Fruit fly (Drosophila melanogaster) whole organism, embryonic: ENCODE results near the gene wuho.
A peak's percentile ranks its signal among the peaks of the same experiment; 100 is the strongest.

Experiments
- Aef1 ChIP-seq: fragments of 200-800 bp; sonication (Bioruptor generic); IDR thresholded peaks from 3 replicates; pipeline ENCODE4 v1.3.6; 2022; ENCODE audit warnings: missing biosample characterization, missing genetic modification characterization
- BEAF-32 ChIP-seq: fragments of 200-800 bp; sonication (Bioruptor generic); optimal IDR thresholded peaks from 3 replicates; lab custom pipeline; 2017; ENCODE audit warnings: missing biosample characterization, missing genetic modification characterization, mild to moderate bottlenecking, moderate library complexity, missing genetic modification reagents
- BtbVII ChIP-seq: fragments of 200-800 bp; sonication (Bioruptor generic); optimal IDR thresholded peaks from 3 replicates; lab custom pipeline; 2017; ENCODE audit warnings: missing biosample characterization, mild to moderate bottlenecking, missing genetic modification characterization
- CG10147 ChIP-seq: fragments of 200-800 bp; sonication (Bioruptor generic); optimal IDR thresholded peaks from 2 replicates; lab custom pipeline; 2019; ENCODE audit warnings: missing biosample characterization, mild to moderate bottlenecking, missing genetic modification characterization, moderate library complexity
- CG10274 ChIP-seq: fragments of 200-800 bp; sonication (Bioruptor generic); optimal IDR thresholded peaks from 3 replicates; lab custom pipeline; 2017; ENCODE audit warnings: missing biosample characterization, mild to moderate bottlenecking, missing genetic modification characterization
- CG10366 ChIP-seq: fragments of 200-800 bp; sonication (Bioruptor generic); IDR thresholded peaks from 2 replicates; pipeline ENCODE4 v1.3.6; 2022; ENCODE audit warnings: missing biosample characterization, missing genetic modification characterization
- CG10979 ChIP-seq: fragments of 200-800 bp; sonication (Bioruptor generic); optimal IDR thresholded peaks from 2 replicates; lab custom pipeline; 2018; ENCODE audit warnings: missing biosample characterization, mild to moderate bottlenecking, missing genetic modification characterization, moderate library complexity
- CG12236 ChIP-seq: fragments of 200-800 bp; sonication (Bioruptor generic); optimal IDR thresholded peaks from 2 replicates; lab custom pipeline; 2016; ENCODE audit warnings: missing biosample characterization, missing genetic modification characterization
- CG12391 ChIP-seq: fragments of 200-800 bp; sonication (Bioruptor generic); optimal IDR thresholded peaks from 3 replicates; lab custom pipeline; 2018; ENCODE audit warnings: missing biosample characterization, mild to moderate bottlenecking, missing genetic modification characterization, moderate library complexity
- CG13894 ChIP-seq: fragments of 200-800 bp; sonication (Bioruptor generic); optimal IDR thresholded peaks from 3 replicates; lab custom pipeline; 2018; ENCODE audit warnings: missing biosample characterization, mild to moderate bottlenecking, missing genetic modification characterization, moderate library complexity
- CG15011 ChIP-seq: fragments of 200-800 bp; sonication (Bioruptor generic); optimal IDR thresholded peaks from 3 replicates; lab custom pipeline; 2018; ENCODE audit warnings: missing biosample characterization, mild to moderate bottlenecking, missing genetic modification characterization
- CG16863 ChIP-seq: fragments of 200-800 bp; sonication (Bioruptor generic); optimal IDR thresholded peaks from 3 replicates; lab custom pipeline; 2016; ENCODE audit warnings: missing biosample characterization, missing genetic modification characterization
- CG3995 ChIP-seq: fragments of 200-800 bp; sonication (Bioruptor generic); optimal IDR thresholded peaks from 3 replicates; lab custom pipeline; 2016; ENCODE audit warnings: missing biosample characterization, missing genetic modification characterization
- CG4617 ChIP-seq: fragments of 200-800 bp; sonication (Bioruptor generic); optimal IDR thresholded peaks from 3 replicates; lab custom pipeline; 2016; ENCODE audit warnings: missing biosample characterization, missing genetic modification characterization, borderline replicate concordance
- CG7839 ChIP-seq: fragments of 200-800 bp; sonication (Bioruptor generic); optimal IDR thresholded peaks from 3 replicates; lab custom pipeline; 2018; ENCODE audit warnings: missing biosample characterization, mild to moderate bottlenecking, missing genetic modification characterization, moderate library complexity
- CG8388 ChIP-seq: fragments of 200-800 bp; sonication (Bioruptor generic); optimal IDR thresholded peaks from 2 replicates; lab custom pipeline; 2019; ENCODE audit warnings: missing biosample characterization, mild to moderate bottlenecking, missing genetic modification characterization, moderate library complexity
- D ChIP-seq, 2 experiments: fragments of 200-800 bp in 1 of 2; fragments of >200 bp in 1 of 2; sonication (Bioruptor generic) in 1 of 2; optimal IDR thresholded peaks; 2 replicates in 1 of 2; 3 replicates in 1 of 2; lab custom pipeline; 2017; ENCODE audit warnings: mild to moderate bottlenecking in 1 of 2, missing biosample characterization in 1 of 2, missing genetic modification characterization in 1 of 2, missing genetic modification reagents in 1 of 2
- ERR ChIP-seq: fragments of 200-800 bp; sonication (Bioruptor generic); optimal IDR thresholded peaks from 2 replicates; lab custom pipeline; 2016; ENCODE audit warnings: missing biosample characterization, missing genetic modification characterization
- Eip74EF ChIP-seq, 2 experiments: fragments of 200-800 bp in 1 of 2; fragments of >200 bp in 1 of 2; sonication (Bioruptor generic) in 1 of 2; optimal IDR thresholded peaks; 2 replicates each; lab custom pipeline; 2017 to 2019; ENCODE audit warnings: missing biosample characterization in 2 of 2, missing genetic modification characterization in 2 of 2, mild to moderate bottlenecking in 1 of 2, moderate library complexity in 1 of 2
- Fer2 ChIP-seq: fragments of 200-800 bp; sonication (Bioruptor generic); optimal IDR thresholded peaks from 2 replicates; lab custom pipeline; 2018; ENCODE audit warnings: missing biosample characterization, mild to moderate bottlenecking, missing genetic modification characterization, moderate library complexity
- HLH54F ChIP-seq: fragments of 200-800 bp; sonication (Bioruptor generic); optimal IDR thresholded peaks from 3 replicates; lab custom pipeline; 2016; ENCODE audit warnings: missing biosample characterization, missing genetic modification characterization
- Hand ChIP-seq: fragments of 200-800 bp; sonication (Bioruptor generic); optimal IDR thresholded peaks from 2 replicates; lab custom pipeline; 2017; ENCODE audit warnings: mild to moderate bottlenecking, missing biosample characterization, missing genetic modification reagents, missing genetic modification characterization
- Hey ChIP-seq: fragments of 200-800 bp; sonication (Bioruptor generic); optimal IDR thresholded peaks from 3 replicates; lab custom pipeline; 2018; ENCODE audit warnings: missing biosample characterization, mild to moderate bottlenecking, missing genetic modification characterization
- Med ChIP-seq: fragments of 200-800 bp; sonication (Bioruptor generic); peaks from one replicate; lab custom pipeline; 2016; ENCODE audit warnings: missing biosample characterization, missing genetic modification characterization, mild to moderate bottlenecking, inconsistent platforms, moderate library complexity
- Mes4 ChIP-seq: fragments of 200-800 bp; sonication (Bioruptor generic); optimal IDR thresholded peaks from 2 replicates; lab custom pipeline; 2016; ENCODE audit warnings: missing biosample characterization, missing genetic modification characterization
- NC2α ChIP-seq: fragments of 200-800 bp; sonication (Bioruptor generic); optimal IDR thresholded peaks from 2 replicates; lab custom pipeline; 2016; ENCODE audit warnings: missing biosample characterization, missing genetic modification characterization
- NC2β ChIP-seq: fragments of 200-800 bp; sonication (Bioruptor generic); optimal IDR thresholded peaks from 2 replicates; lab custom pipeline; 2016; ENCODE audit warnings: missing biosample characterization, missing genetic modification characterization
- Neu2 ChIP-seq: fragments of 200-800 bp; sonication (Bioruptor generic); optimal IDR thresholded peaks from 3 replicates; lab custom pipeline; 2016; ENCODE audit warnings: missing biosample characterization, missing genetic modification characterization, borderline replicate concordance
- Optix ChIP-seq: fragments of 200-800 bp; sonication (Bioruptor generic); IDR thresholded peaks from 3 replicates; pipeline ENCODE4 v1.3.6; 2022; ENCODE audit warnings: missing biosample characterization, missing genetic modification characterization
- Sin3A ChIP-seq: fragments of >200 bp; optimal IDR thresholded peaks from 2 replicates; lab custom pipeline; 2018
- Spps ChIP-seq: fragments of 200-800 bp; sonication (Bioruptor generic); optimal IDR thresholded peaks from 2 replicates; lab custom pipeline; 2018; ENCODE audit warnings: missing biosample characterization, mild to moderate bottlenecking, missing genetic modification characterization
- bigmax ChIP-seq: fragments of 200-800 bp; sonication (Bioruptor generic); optimal IDR thresholded peaks from 2 replicates; lab custom pipeline; 2018; ENCODE audit warnings: missing biosample characterization, mild to moderate bottlenecking, missing genetic modification characterization
- bsh ChIP-seq, 2 experiments: fragments of 200-800 bp; sonication (Bioruptor generic); optimal IDR thresholded peaks; 2 replicates each; lab custom pipeline; 2017 to 2018; ENCODE audit warnings: mild to moderate bottlenecking in 2 of 2, missing biosample characterization in 2 of 2, missing genetic modification characterization in 2 of 2, moderate library complexity in 1 of 2
- btn ChIP-seq: fragments of 200-800 bp; sonication (Bioruptor generic); optimal IDR thresholded peaks from 2 replicates; lab custom pipeline; 2016; ENCODE audit warnings: missing biosample characterization, missing genetic modification characterization
- cato ChIP-seq: fragments of 200-800 bp; sonication (Bioruptor generic); optimal IDR thresholded peaks from 2 replicates; lab custom pipeline; 2016; ENCODE audit warnings: missing biosample characterization, missing genetic modification characterization, borderline replicate concordance
- chinmo ChIP-seq: fragments of 200-800 bp; sonication (Bioruptor generic); IDR thresholded peaks from 4 replicates; pipeline ENCODE4 v1.3.6; 2022; ENCODE audit warnings: missing biosample characterization, missing genetic modification characterization; ENCODE audit not compliant: partially characterized antibody
- emc ChIP-seq: fragments of 200-800 bp; sonication (Bioruptor generic); optimal IDR thresholded peaks from 2 replicates; lab custom pipeline; 2016; ENCODE audit warnings: missing biosample characterization, missing genetic modification characterization
- eve ChIP-seq, 2 experiments: fragments of >200 bp; optimal IDR thresholded peaks; 2 replicates each; lab custom pipeline; 2017; ENCODE audit warnings: missing biosample characterization in 2 of 2, missing genetic modification characterization in 2 of 2
- jigr1 ChIP-seq: fragments of 200-800 bp; sonication (Bioruptor generic); IDR thresholded peaks from 3 replicates; pipeline ENCODE4 v1.3.6; 2022; ENCODE audit warnings: missing biosample characterization, missing genetic modification characterization
- knrl ChIP-seq: fragments of 200-800 bp; sonication (Bioruptor generic); IDR thresholded peaks from 3 replicates; pipeline ENCODE4 v1.3.6; 2022; ENCODE audit warnings: missing biosample characterization, missing genetic modification characterization; ENCODE audit not compliant: partially characterized antibody
- maf-S ChIP-seq: fragments of 200-800 bp; sonication (Bioruptor generic); optimal IDR thresholded peaks from 2 replicates; lab custom pipeline; 2016; ENCODE audit warnings: missing biosample characterization, missing genetic modification characterization
- nerfin-1 ChIP-seq: fragments of 200-800 bp; sonication (Bioruptor generic); optimal IDR thresholded peaks from 3 replicates; lab custom pipeline; 2019; ENCODE audit warnings: missing biosample characterization, mild to moderate bottlenecking, missing genetic modification characterization, moderate library complexity
- nom ChIP-seq: fragments of 200-800 bp; sonication (Bioruptor generic); optimal IDR thresholded peaks from 2 replicates; lab custom pipeline; 2017; ENCODE audit warnings: missing biosample characterization, missing genetic modification characterization, mild to moderate bottlenecking, moderate library complexity, missing genetic modification reagents
- pros ChIP-seq: fragments of 200-800 bp; sonication (Bioruptor generic); optimal IDR thresholded peaks from 3 replicates; lab custom pipeline; 2019; ENCODE audit warnings: missing biosample characterization, mild to moderate bottlenecking, missing genetic modification characterization, moderate library complexity
- row ChIP-seq: fragments of 200-800 bp; sonication (Bioruptor generic); IDR thresholded peaks from 3 replicates; pipeline ENCODE4 v1.3.6; 2022; ENCODE audit warnings: missing biosample characterization, missing genetic modification characterization
- sd ChIP-seq: fragments of 200-800 bp; sonication (Bioruptor generic); optimal IDR thresholded peaks from 3 replicates; lab custom pipeline; 2018; ENCODE audit warnings: missing biosample characterization, mild to moderate bottlenecking, missing genetic modification characterization, moderate library complexity
- seq ChIP-seq: fragments of 200-800 bp; sonication (Bioruptor generic); IDR thresholded peaks from 2 replicates; pipeline ENCODE4 v1.3.6; 2022; ENCODE audit warnings: missing biosample characterization, missing genetic modification characterization
- slou ChIP-seq: fragments of 200-800 bp; sonication (Bioruptor generic); optimal IDR thresholded peaks from 3 replicates; lab custom pipeline; 2016; ENCODE audit warnings: missing biosample characterization, missing genetic modification characterization
- sug ChIP-seq: fragments of 200-800 bp; optimal IDR thresholded peaks from 2 replicates; lab custom pipeline; 2019; ENCODE audit warnings: missing biosample characterization, mild to moderate bottlenecking, missing genetic modification characterization, moderate library complexity

Gene wuho

dm6 chrX:6263614-6264130, 24.2 kb upstream of the wuho start:
- TF ChIP-seq CG4617 (GFP tag; lab: Kevin White, UChicago) (no peak), NC2α (GFP tag; lab: Kevin White, UChicago) (no peak), CG10274 (GFP tag; lab: Kevin White, UChicago) (peak; percentile 72), BtbVII (GFP tag; lab: Kevin White, UChicago) (peak; percentile 89), cato (GFP tag; lab: Kevin White, UChicago) (peak; percentile 42), Fer2 (tag; lab: Kevin White, UChicago) (peak; percentile 13), CG10366 (GFP tag; lab: Robert Waterston, UW) (no peak; the same call in 1 of the 2 replicates), CG16863 (GFP tag; lab: Kevin White, UChicago) (peak; percentile 35), chinmo (GFP tag; lab: Robert Waterston, UW) (no peak), sug (peak; percentile 95), Sin3A (lab: Kevin White, UChicago) (no peak), eve (GFP tag; optimal IDR thresholded peaks at IDR 0.05; lab: Kevin White, UChicago) (no peak), CG12236 (GFP tag; lab: Kevin White, UChicago) (no peak), jigr1 (GFP tag; lab: Robert Waterston, UW) (0 out of 3 replicates have a peak, but pooled peaks have one; percentile 20), Optix (no peak; the same call in 2 of the 3 replicates), row (GFP tag; lab: Robert Waterston, UW) (peak; percentile 76), CG10147 (GFP tag; lab: Kevin White, UChicago) (peak; percentile 87), Neu2 (GFP tag; lab: Kevin White, UChicago) (no peak), Spps (tag; lab: Kevin White, UChicago) (peak; percentile 0), Eip74EF (GFP tag; optimal IDR thresholded peaks at IDR 0.05; lab: Kevin White, UChicago) (peak in 1 of 2 experiments; percentile 82), nerfin-1 (peak; percentile 72), knrl (GFP tag; lab: Robert Waterston, UW) (no peak), HLH54F (GFP tag; lab: Kevin White, UChicago) (peak; percentile 55), CG15011 (peak; percentile 79), nom (GFP tag; lab: Kevin White, UChicago) (no peak), ERR (no peak), CG3995 (GFP tag; lab: Kevin White, UChicago) (no peak), Aef1 (GFP tag; lab: Robert Waterston, UW) (peak; percentile 50; the same call in 2 of the 3 replicates), emc (GFP tag; lab: Kevin White, UChicago) (peak; percentile 32), slou (no peak), CG10979 (tag; lab: Kevin White, UChicago) (peak; percentile 69), pros (GFP tag; lab: Kevin White, UChicago) (no peak), CG13894 (peak; percentile 51), maf-S (GFP tag; lab: Kevin White, UChicago) (no peak), bsh (GFP tag; optimal IDR thresholded peaks at IDR 0.05; lab: Kevin White, UChicago) (peak in 1 of 2 experiments; percentile 60), Hey (tag; lab: Kevin White, UChicago) (peak; percentile 18), BEAF-32 (no peak), CG12391 (tag; lab: Kevin White, UChicago) (peak; percentile 71), bigmax (no peak), Hand (GFP tag; lab: Kevin White, UChicago) (peak; percentile 72), sd (peak; percentile 97), Mes4 (no peak), Med (GFP tag; lab: Kevin White, UChicago) (peak; percentile 94), NC2β (no peak), btn (GFP tag; lab: Kevin White, UChicago) (no peak), CG7839 (tag; lab: Kevin White, UChicago) (peak; percentile 89), CG8388 (GFP tag; lab: Kevin White, UChicago) (peak; percentile 63), seq (GFP tag; lab: Robert Waterston, UW) (peak; percentile 82), D (optimal IDR thresholded peaks at IDR 0.05; lab: Kevin White, UChicago) (no peak), D (GFP tag; optimal IDR thresholded peaks at IDR 0.05; lab: Kevin White, UChicago) (peak; percentile 74)
